Fruit fly (Drosophila melanogaster): ENCODE data around the gene sna.
A peak's percentile ranks its signal among the peaks of the same experiment; 100 is the strongest.

Gene sna

dm6 chr2L:15490206-15490851, 12.3 kb upstream of the sna start:
- peak; percentile 26 for TF ChIP-seq h (GFP tag; optimal IDR thresholded peaks at IDR 0.05)
- no peak for TF ChIP-seq N (GFP tag; optimal IDR thresholded peaks at IDR 0.05)

dm6 chr2L:15486525-15487128, 8.6 kb upstream of the sna start:
- no peak for TF ChIP-seq Myc (optimal IDR thresholded peaks at IDR 0.05)
- TF ChIP-seq N (GFP tag; optimal IDR thresholded peaks at IDR 0.05) = no peak
- TF ChIP-seq jim (GFP tag; optimal IDR thresholded peaks at IDR 0.05) = no peak

dm6 chr2L:15485626-15486486, 7.8 kb upstream of the sna start:
- TF ChIP-seq psq (GFP tag; optimal IDR thresholded peaks at IDR 0.05) = no peak
- TF ChIP-seq h (GFP tag; optimal IDR thresholded peaks at IDR 0.05) = no peak
- no peak for TF ChIP-seq Hr78 (GFP tag; optimal IDR thresholded peaks at IDR 0.05)
- no peak for TF ChIP-seq CG9705 (GFP tag; optimal IDR thresholded peaks at IDR 0.05)
- no peak for TF ChIP-seq fru (GFP tag; optimal IDR thresholded peaks at IDR 0.05)
- TF ChIP-seq Vsx2 (GFP tag; optimal IDR thresholded peaks at IDR 0.05; ENCODE audit: partially characterized antibody) = no peak

dm6 chr2L:15484429-15484828, 6.4 kb upstream of the sna start, which contains the start of gene Tim17b2:
Gene Tim17b2, plus strand, starts transcription at chr2L:15484729.
- TF ChIP-seq HLH106 (tag; optimal IDR thresholded peaks at IDR 0.05) = no peak
- TF ChIP-seq Rel (GFP tag; optimal IDR thresholded peaks at IDR 0.05) = no peak
- no peak for TF ChIP-seq Rel (tag; optimal IDR thresholded peaks at IDR 0.05)
- no peak for TF ChIP-seq lola (GFP tag; optimal IDR thresholded peaks at IDR 0.05)
- no peak for TF ChIP-seq br (GFP tag; optimal IDR thresholded peaks at IDR 0.05)
- TF ChIP-seq brk (GFP tag; optimal IDR thresholded peaks at IDR 0.05) = no peak
- no peak for TF ChIP-seq tai (GFP tag; optimal IDR thresholded peaks at IDR 0.05)
- TF ChIP-seq Jra (GFP tag; optimal IDR thresholded peaks at IDR 0.05) = no peak

- TF ChIP-seq psq (GFP tag; optimal IDR thresholded peaks at IDR 0.05) = no peak
- no peak for TF ChIP-seq Dif (GFP tag; optimal IDR thresholded peaks at IDR 0.05; ENCODE audit: partially characterized antibody)
- TF ChIP-seq N (GFP tag; optimal IDR thresholded peaks at IDR 0.05) = no peak
- TF ChIP-seq woc (GFP tag; optimal IDR thresholded peaks at IDR 0.05) = no peak
- no peak for TF ChIP-seq CG32264 (GFP tag; optimal IDR thresholded peaks at IDR 0.05)
- TF ChIP-seq dsf (GFP tag; optimal IDR thresholded peaks at IDR 0.05; ENCODE audit: borderline replicate concordance) = no peak
- no peak for TF ChIP-seq Jra (GFP tag; optimal IDR thresholded peaks at IDR 0.05)
- no peak for TF ChIP-seq CG9705 (GFP tag; optimal IDR thresholded peaks at IDR 0.05)
These were observed 1.7 kb upstream of the sna start for dm6 chr2L:15479670-15480197.

- TF ChIP-seq sv (GFP tag; optimal IDR thresholded peaks at IDR 0.05) (no peak), lola (GFP tag; optimal IDR thresholded peaks at IDR 0.05) (no peak), rgr (GFP tag; optimal IDR thresholded peaks at IDR 0.05) (no peak), dmrt93B (GFP tag; optimal IDR thresholded peaks at IDR 0.05) (no peak), Dif (GFP tag; optimal IDR thresholded peaks at IDR 0.05; ENCODE audit: partially characterized antibody) (no peak), GATAd (GFP tag; optimal IDR thresholded peaks at IDR 0.05) (no peak), Dfd (GFP tag; optimal IDR thresholded peaks at IDR 0.05) (no peak), fru (GFP tag; optimal IDR thresholded peaks at IDR 0.05) (no peak), Hnf4 (GFP tag; optimal IDR thresholded peaks at IDR 0.05) (no peak), h (GFP tag; optimal IDR thresholded peaks at IDR 0.05) (no peak), CG9705 (GFP tag; optimal IDR thresholded peaks at IDR 0.05) (no peak), tai (GFP tag; optimal IDR thresholded peaks at IDR 0.05) (no peak), dl (GFP tag; optimal IDR thresholded peaks at IDR 0.05; ENCODE audit: insufficient read depth in 1 of 2, partially characterized antibody in 2 of 2) (no peak), pan (optimal IDR thresholded peaks at IDR 0.05) (no peak)
These were observed 3.1 kb downstream of the sna start for dm6 chr2L:15474911-15475310.

All from whole organism, wandering third instar larva.